Worm (Caenorhabditis elegans): ENCODE data around the gene dre-1.

DNA sequence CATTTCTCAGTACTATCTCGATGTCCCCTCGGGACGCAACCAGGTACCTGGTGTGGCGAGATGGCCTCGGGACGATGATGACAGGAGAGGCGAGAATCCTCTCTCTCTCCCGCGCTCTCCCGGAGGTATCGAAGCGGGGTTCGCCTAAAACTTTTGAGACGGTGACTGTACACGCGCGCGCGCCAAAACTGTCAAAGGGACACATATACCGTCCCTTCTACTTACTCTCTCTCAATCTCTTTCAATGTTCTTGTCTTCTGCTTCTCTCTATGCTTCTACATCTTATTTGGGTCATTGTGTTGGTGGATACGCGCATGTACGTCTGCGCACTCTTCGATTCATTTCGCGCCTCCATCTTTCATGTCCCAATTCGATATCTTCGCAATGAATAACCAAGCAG lies 4.4 kb downstream of the dre-1 start:
- TF ChIP-seq elt-3 (tag; optimal IDR thresholded peaks at IDR 0.05), result no peak
- TF ChIP-seq ztf-11 (tag; optimal IDR thresholded peaks at IDR 0.05), result no peak
- no peak for TF ChIP-seq nhr-11 (tag; optimal IDR thresholded peaks at IDR 0.05)
- peak; percentile 84 for TF ChIP-seq nhr-23 (tag; optimal IDR thresholded peaks at IDR 0.05)
- no peak for TF ChIP-seq ztf-4 (tag; optimal IDR thresholded peaks at IDR 0.05)
